Fruit fly (Drosophila melanogaster): ENCODE measurements around the gene CG7384.

CG7384 gene

dm6 chr2L:10513837-10514499 is 3.7 kb upstream of the CG7384 start:
- TF ChIP-seq CG7101 (tag; optimal IDR thresholded peaks at IDR 0.05), result no peak
- TF ChIP-seq CG33017 (tag; optimal IDR thresholded peaks at IDR 0.05), result no peak
- peak in 1 of 2 experiments; percentile 80 for TF ChIP-seq cnc (optimal IDR thresholded peaks at IDR 0.05)
- TF ChIP-seq Crg-1 (GFP tag; optimal IDR thresholded peaks at IDR 0.05), result no peak
- no peak for TF ChIP-seq bab1 (GFP tag; optimal IDR thresholded peaks at IDR 0.05)
- TF ChIP-seq Hr96 (GFP tag; optimal IDR thresholded peaks at IDR 0.05), result no peak
- peak; percentile 66 for TF ChIP-seq tj (GFP tag; optimal IDR thresholded peaks at IDR 0.05)
- no peak for TF ChIP-seq CG11617 (GFP tag; optimal IDR thresholded peaks at IDR 0.05)
- no peak for TF ChIP-seq Clk (GFP tag; optimal IDR thresholded peaks at IDR 0.05)
- TF ChIP-seq kay (GFP tag; ENCODE audit: borderline replicate concordance), result no peak
- TF ChIP-seq CG5204 (GFP tag; optimal IDR thresholded peaks at IDR 0.05), result no peak
- TF ChIP-seq CG12768 (GFP tag; optimal IDR thresholded peaks at IDR 0.05), result peak; percentile 17
- no peak for TF ChIP-seq ovo (GFP tag; optimal IDR thresholded peaks at IDR 0.05)
- no peak for TF ChIP-seq CG1620 (GFP tag; optimal IDR thresholded peaks at IDR 0.05)
- TF ChIP-seq pad (GFP tag; optimal IDR thresholded peaks at IDR 0.05), result no peak
- peak; percentile 22 for TF ChIP-seq cic (GFP tag; optimal IDR thresholded peaks at IDR 0.05)
- no peak for TF ChIP-seq toe (GFP tag; optimal IDR thresholded peaks at IDR 0.05)
- TF ChIP-seq CG7045 (GFP tag; optimal IDR thresholded peaks at IDR 0.05), result no peak
- TF ChIP-seq Mnt (GFP tag; optimal IDR thresholded peaks at IDR 0.05), result no peak

DNA sequence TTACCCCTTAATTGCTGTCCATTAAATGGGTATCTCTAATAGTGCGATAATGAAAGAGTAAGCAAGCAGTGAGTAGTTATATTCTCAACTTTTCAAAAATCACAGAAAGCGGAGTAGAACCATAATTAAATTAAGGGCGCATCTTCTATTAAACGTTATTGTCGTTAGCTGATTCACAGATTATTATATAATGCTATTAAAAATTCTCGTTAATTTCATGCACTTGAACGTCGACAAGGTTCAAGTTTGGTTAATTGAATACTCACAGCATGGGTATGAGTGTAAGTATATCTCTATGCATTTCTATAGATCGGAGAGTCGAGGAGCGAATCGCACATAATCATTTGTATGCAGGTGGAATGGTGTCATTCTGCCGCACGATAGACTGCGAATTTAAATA is 590 bp upstream of the CG7384 start:
- TF ChIP-seq kay (GFP tag; ENCODE audit: borderline replicate concordance) (peak; percentile 88), CG7101 (tag; optimal IDR thresholded peaks at IDR 0.05) (no peak)

DNA sequence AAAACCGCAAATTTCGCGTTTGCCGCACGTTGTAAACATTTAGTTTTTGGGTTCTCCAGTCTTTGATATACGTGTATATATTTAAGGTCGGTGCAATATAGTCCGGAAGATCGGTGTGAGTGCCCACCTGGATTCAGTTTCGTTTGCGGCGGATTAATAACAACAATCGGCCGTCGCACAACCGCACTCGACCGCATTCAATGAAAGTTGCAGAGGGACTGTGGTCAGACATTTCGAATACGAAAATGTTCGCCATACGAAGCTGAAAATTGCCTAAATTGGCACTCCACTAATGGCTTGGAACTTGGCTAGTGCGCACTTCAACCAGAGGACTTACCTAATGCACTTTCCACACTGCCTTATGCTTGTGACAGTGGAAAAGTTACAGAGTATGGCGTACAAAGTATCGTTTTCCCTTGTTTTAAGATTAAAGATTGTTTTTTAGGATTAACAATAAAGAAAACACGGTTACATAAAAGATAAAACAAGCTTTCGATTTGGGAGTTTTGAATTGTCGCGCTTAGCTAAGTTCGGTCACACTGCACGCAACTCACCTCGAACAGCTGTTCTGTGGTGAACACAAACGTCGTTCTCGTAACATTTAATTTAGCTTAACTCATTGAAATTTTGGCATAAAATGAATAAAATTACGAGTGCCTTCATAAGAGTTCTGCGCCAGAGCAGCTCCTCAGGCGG is 3.5 kb downstream of the CG7384 start, which contains the start of the genes Myo31DF and CG6094:
TSS of gene Myo31DF (minus strand) at position 223 of the 696 bp plus-strand sequence.
TSS of gene CG6094 (plus strand) at position 525 of the 696 bp plus-strand sequence.
- TF ChIP-seq cnc (optimal IDR thresholded peaks at IDR 0.05), result no peak
- TF ChIP-seq ovo (GFP tag; optimal IDR thresholded peaks at IDR 0.05), result peak; percentile 22
- peak; percentile 60 for TF ChIP-seq tj (GFP tag; optimal IDR thresholded peaks at IDR 0.05)
- TF ChIP-seq CG7045 (GFP tag; optimal IDR thresholded peaks at IDR 0.05), result no peak
- peak; percentile 5 for TF ChIP-seq cic (GFP tag; optimal IDR thresholded peaks at IDR 0.05)
- TF ChIP-seq CG5204 (GFP tag; optimal IDR thresholded peaks at IDR 0.05), result no peak
- TF ChIP-seq CG12768 (GFP tag; optimal IDR thresholded peaks at IDR 0.05), result peak; percentile 39
- peak; percentile 48 for TF ChIP-seq bab1 (GFP tag; optimal IDR thresholded peaks at IDR 0.05)
- no peak for TF ChIP-seq Clk (GFP tag; optimal IDR thresholded peaks at IDR 0.05)
- no peak for TF ChIP-seq kay (GFP tag; ENCODE audit: borderline replicate concordance)
- TF ChIP-seq Crg-1 (GFP tag; optimal IDR thresholded peaks at IDR 0.05), result peak; percentile 18
- no peak for TF ChIP-seq toe (GFP tag; optimal IDR thresholded peaks at IDR 0.05)
- TF ChIP-seq CG33017 (tag; optimal IDR thresholded peaks at IDR 0.05), result no peak
- peak; percentile 34 for TF ChIP-seq CG14711 (tag; optimal IDR thresholded peaks at IDR 0.05)
- peak; percentile 27 for TF ChIP-seq CG7101 (tag; optimal IDR thresholded peaks at IDR 0.05)
- TF ChIP-seq CG11617 (GFP tag; optimal IDR thresholded peaks at IDR 0.05), result no peak
- TF ChIP-seq Mnt (GFP tag; optimal IDR thresholded peaks at IDR 0.05), result peak; percentile 52
- peak; percentile 28 for TF ChIP-seq pad (GFP tag; optimal IDR thresholded peaks at IDR 0.05)
- no peak for TF ChIP-seq Hr96 (GFP tag; optimal IDR thresholded peaks at IDR 0.05)
- peak; percentile 51 for TF ChIP-seq CG1620 (GFP tag; optimal IDR thresholded peaks at IDR 0.05)

- TF ChIP-seq CG14711 (tag; optimal IDR thresholded peaks at IDR 0.05) (no peak), cic (GFP tag; optimal IDR thresholded peaks at IDR 0.05) (no peak), tj (GFP tag; optimal IDR thresholded peaks at IDR 0.05) (no peak), CG12768 (GFP tag; optimal IDR thresholded peaks at IDR 0.05) (no peak), CG11617 (GFP tag; optimal IDR thresholded peaks at IDR 0.05) (no peak)
Observed at dm6 chr2L:10505345-10505744, 4.9 kb downstream of the CG7384 start.

DNA sequence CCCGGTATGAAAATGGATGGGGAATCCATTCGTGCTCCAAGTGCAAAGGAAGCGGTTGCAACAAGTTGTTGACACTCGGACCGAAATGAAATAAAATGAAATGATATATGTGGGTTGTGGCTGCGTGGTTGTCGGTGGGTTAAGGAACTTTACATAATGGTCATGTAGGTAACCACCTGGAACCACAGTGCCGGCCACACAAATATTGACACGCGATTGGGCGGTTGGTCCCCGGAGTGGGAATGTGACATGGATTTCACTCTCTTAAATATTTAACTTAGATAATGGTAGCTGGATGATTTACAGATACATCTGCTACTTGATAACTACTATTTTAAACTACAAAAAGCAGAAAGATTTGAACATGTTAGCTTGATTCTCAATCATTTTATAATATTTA is 5.4 kb downstream of the CG7384 start:
- no peak for TF ChIP-seq Mnt (GFP tag; optimal IDR thresholded peaks at IDR 0.05)

- TF ChIP-seq CG1620 (GFP tag; optimal IDR thresholded peaks at IDR 0.05) (no peak), CG14711 (tag; optimal IDR thresholded peaks at IDR 0.05) (no peak), kay (GFP tag; ENCODE audit: borderline replicate concordance) (no peak), Crg-1 (GFP tag; optimal IDR thresholded peaks at IDR 0.05) (no peak), CG33017 (tag; optimal IDR thresholded peaks at IDR 0.05) (no peak), Hr96 (GFP tag; optimal IDR thresholded peaks at IDR 0.05) (no peak), cic (GFP tag; optimal IDR thresholded peaks at IDR 0.05) (no peak), ovo (GFP tag; optimal IDR thresholded peaks at IDR 0.05) (no peak), bab1 (GFP tag; optimal IDR thresholded peaks at IDR 0.05) (no peak), toe (GFP tag; optimal IDR thresholded peaks at IDR 0.05) (no peak), CG12768 (GFP tag; optimal IDR thresholded peaks at IDR 0.05) (no peak), tj (GFP tag; optimal IDR thresholded peaks at IDR 0.05) (no peak), CG5204 (GFP tag; optimal IDR thresholded peaks at IDR 0.05) (no peak), CG7045 (GFP tag; optimal IDR thresholded peaks at IDR 0.05) (no peak), Clk (GFP tag; optimal IDR thresholded peaks at IDR 0.05) (no peak), cnc (optimal IDR thresholded peaks at IDR 0.05) (no peak), pad (GFP tag; optimal IDR thresholded peaks at IDR 0.05) (no peak), CG7101 (tag; optimal IDR thresholded peaks at IDR 0.05) (no peak), Mnt (GFP tag; optimal IDR thresholded peaks at IDR 0.05) (no peak)
Observed at dm6 chr2L:10503356-10503977, 6.8 kb downstream of the CG7384 start.

Measured in whole organism, adult.